Fruit fly (Drosophila melanogaster): Measurements from ENCODE around the gene CG31741.

- TF ChIP-seq CG8478 (optimal IDR thresholded peaks at IDR 0.05): no peak
- no peak for TF ChIP-seq CTCF (optimal IDR thresholded peaks at IDR 0.05)
Observed at dm6 chr2L:18122231-18122551, 38.1 kb downstream of the CG31741 start.
